Worm (Caenorhabditis elegans): ENCODE measurements around the gene B0303.11.

B0303.11 gene

ce11 chrIII:8654400-8654980, 55.7 kb downstream of the B0303.11 start:
- TF ChIP-seq pag-3 (tag; optimal IDR thresholded peaks at IDR 0.05; ENCODE audit: borderline replicate concordance, insufficient read depth) (peak; percentile 11), mef-2 (tag; optimal IDR thresholded peaks at IDR 0.05) (no peak), lir-3 (tag; optimal IDR thresholded peaks at IDR 0.05; ENCODE audit: poor library complexity) (no peak), nhr-11 (tag; optimal IDR thresholded peaks at IDR 0.05) (no peak), swsn-7 (tag; optimal IDR thresholded peaks at IDR 0.05) (no peak), efl-1 (optimal IDR thresholded peaks at IDR 0.05) (no peak), efl-1 (GFP tag; optimal IDR thresholded peaks at IDR 0.05 in 1 of 2) (peak in 1 of 2 experiments; percentile 30), aha-1 (tag; optimal IDR thresholded peaks at IDR 0.05) (no peak), blmp-1 (tag; optimal IDR thresholded peaks at IDR 0.05) (peak; percentile 83), lin-39 (tag; optimal IDR thresholded peaks at IDR 0.05) (no peak), dsc-1 (tag; optimal IDR thresholded peaks at IDR 0.05) (peak; percentile 58), jun-1 (tag; optimal IDR thresholded peaks at IDR 0.05) (no peak), nhr-20 (tag; optimal IDR thresholded peaks at IDR 0.05) (peak; percentile 18), ama-1 (optimal IDR thresholded peaks at IDR 0.05) (no peak), nhr-47 (tag; optimal IDR thresholded peaks at IDR 0.05) (no peak), unc-98 (GFP tag; IDR thresholded peaks at IDR 0.05) (no peak), zip-4 (GFP tag; optimal IDR thresholded peaks at IDR 0.05) (no peak), pax-3 (tag; optimal IDR thresholded peaks at IDR 0.05) (no peak), tbx-2 (tag; optimal IDR thresholded peaks at IDR 0.05) (no peak), mdl-1 (tag; optimal IDR thresholded peaks at IDR 0.05) (no peak), ztf-11 (tag; optimal IDR thresholded peaks at IDR 0.05) (no peak), mab-9 (GFP tag; IDR thresholded peaks at IDR 0.05) (no peak), nhr-85 (tag) (peak; percentile 87), vab-15 (tag; optimal IDR thresholded peaks at IDR 0.05) (no peak), egl-27 (tag; optimal IDR thresholded peaks at IDR 0.05) (no peak), nhr-76 (tag; optimal IDR thresholded peaks at IDR 0.05) (no peak), ceh-82 (tag; optimal IDR thresholded peaks at IDR 0.05) (no peak), lin-14 (GFP tag; optimal IDR thresholded peaks at IDR 0.05) (peak; percentile 37), C04F5.9 (tag; optimal IDR thresholded peaks at IDR 0.05) (no peak), nhr-12 (tag; optimal IDR thresholded peaks at IDR 0.05) (no peak), grh-1 (GFP tag; IDR thresholded peaks at IDR 0.05) (no peak), lin-35 (GFP tag; optimal IDR thresholded peaks at IDR 0.05) (no peak), snu-23 (GFP tag; optimal IDR thresholded peaks at IDR 0.05) (peak; percentile 0), irx-1 (tag; optimal IDR thresholded peaks at IDR 0.05) (no peak), nhr-77 (tag; optimal IDR thresholded peaks at IDR 0.05) (no peak), hlh-4 (tag; optimal IDR thresholded peaks at IDR 0.05) (no peak), fkh-4 (tag; optimal IDR thresholded peaks at IDR 0.05; ENCODE audit: borderline replicate concordance) (no peak), pqm-1 (tag; optimal IDR thresholded peaks at IDR 0.05) (no peak), nhr-71 (tag; optimal IDR thresholded peaks at IDR 0.05) (peak; percentile 45), ets-5 (GFP tag; IDR thresholded peaks at IDR 0.05) (no peak), unc-130 (tag; optimal IDR thresholded peaks at IDR 0.05) (peak; percentile 2), elt-3 (tag; optimal IDR thresholded peaks at IDR 0.05) (peak in 1 of 6 experiments; percentile 24), hlh-17 (GFP tag; optimal IDR thresholded peaks at IDR 0.05; ENCODE audit: borderline replicate concordance) (no peak), dpl-1 (GFP tag; optimal IDR thresholded peaks at IDR 0.05) (peak in 1 of 3 experiments; percentile 25), aly-2 (tag; optimal IDR thresholded peaks at IDR 0.05) (no peak), mep-1 (tag; optimal IDR thresholded peaks at IDR 0.05) (peak; percentile 6), nhr-84 (tag; optimal IDR thresholded peaks at IDR 0.05) (no peak), F16B12.6 (tag; optimal IDR thresholded peaks at IDR 0.05) (no peak), ztf-4 (tag; optimal IDR thresholded peaks at IDR 0.05) (no peak), unc-30 (tag; optimal IDR thresholded peaks at IDR 0.05) (no peak), alr-1 (tag; optimal IDR thresholded peaks at IDR 0.05; ENCODE audit: borderline replicate concordance) (no peak), snpc-4 (tag; optimal IDR thresholded peaks at IDR 0.05) (no peak), egl-13 (tag; optimal IDR thresholded peaks at IDR 0.05) (no peak)

All from whole organism, L1 larva.